Fruit fly (Drosophila melanogaster) whole organism, prepupa: ENCODE data around the gene CG13065.
A peak's percentile ranks its signal among the peaks of the same experiment; 100 is the strongest.

Experiments
- Blimp-1 ChIP-seq: fragments of 200-800 bp; sonication (Bioruptor generic); optimal IDR thresholded peaks from 3 replicates; lab custom pipeline; 2017; ENCODE audit warnings: missing biosample characterization, missing genetic modification characterization, mild to moderate bottlenecking, moderate library complexity, missing genetic modification reagents
- CG16779 ChIP-seq: fragments of 200-800 bp; sonication (Bioruptor generic); optimal IDR thresholded peaks from 3 replicates; lab custom pipeline; 2017; ENCODE audit warnings: missing biosample characterization, mild to moderate bottlenecking, missing genetic modification characterization
- CG3032 ChIP-seq: fragments of 200-800 bp; optimal IDR thresholded peaks from 2 replicates; lab custom pipeline; 2019; ENCODE audit warnings: missing biosample characterization, mild to moderate bottlenecking, missing genetic modification characterization, moderate library complexity
- CG31627 ChIP-seq: fragments of 200-800 bp; sonication (Bioruptor generic); optimal IDR thresholded peaks from 3 replicates; lab custom pipeline; 2016; ENCODE audit warnings: missing biosample characterization, missing genetic modification characterization
- CG34406 ChIP-seq: fragments of 200-800 bp; sonication (Bioruptor generic); optimal IDR thresholded peaks from 3 replicates; lab custom pipeline; 2016; ENCODE audit warnings: missing biosample characterization, missing genetic modification characterization
- CG6808 ChIP-seq: fragments of 200-800 bp; sonication (Bioruptor generic); optimal IDR thresholded peaks from 3 replicates; lab custom pipeline; 2017; ENCODE audit warnings: missing biosample characterization, missing genetic modification characterization, mild to moderate bottlenecking, moderate library complexity, missing genetic modification reagents
- CG8119 ChIP-seq: fragments of 200-800 bp; sonication (Bioruptor generic); IDR thresholded peaks from 3 replicates; pipeline ENCODE4 v1.3.6; 2022; ENCODE audit warnings: missing biosample characterization, missing genetic modification characterization
- Eip93F ChIP-seq: fragments of 200-800 bp; sonication (Bioruptor generic); optimal IDR thresholded peaks from 2 replicates; lab custom pipeline; 2016; ENCODE audit warnings: missing biosample characterization, mild to moderate bottlenecking, missing genetic modification characterization
- Gug ChIP-seq: fragments of 200-800 bp; sonication (Bioruptor generic); IDR thresholded peaks from 2 replicates; pipeline ENCODE4 v1.3.6; 2022; ENCODE audit warnings: missing biosample characterization, missing genetic modification characterization
- Met ChIP-seq: fragments of 200-800 bp; sonication (Bioruptor generic); optimal IDR thresholded peaks from 3 replicates; lab custom pipeline; 2016; ENCODE audit warnings: missing biosample characterization, missing genetic modification characterization
- Sox14 ChIP-seq: fragments of 200-800 bp; sonication (Bioruptor generic); optimal IDR thresholded peaks from 3 replicates; lab custom pipeline; 2016; ENCODE audit warnings: missing biosample characterization, missing genetic modification characterization
- achi ChIP-seq: fragments of 200-800 bp; sonication (Bioruptor generic); optimal IDR thresholded peaks from 3 replicates; lab custom pipeline; 2016; ENCODE audit warnings: missing biosample characterization, missing genetic modification characterization
- svp ChIP-seq: fragments of 200-800 bp; sonication (Bioruptor generic); peaks from one replicate; lab custom pipeline; 2016; ENCODE audit warnings: missing biosample characterization, missing genetic modification characterization

DNA sequence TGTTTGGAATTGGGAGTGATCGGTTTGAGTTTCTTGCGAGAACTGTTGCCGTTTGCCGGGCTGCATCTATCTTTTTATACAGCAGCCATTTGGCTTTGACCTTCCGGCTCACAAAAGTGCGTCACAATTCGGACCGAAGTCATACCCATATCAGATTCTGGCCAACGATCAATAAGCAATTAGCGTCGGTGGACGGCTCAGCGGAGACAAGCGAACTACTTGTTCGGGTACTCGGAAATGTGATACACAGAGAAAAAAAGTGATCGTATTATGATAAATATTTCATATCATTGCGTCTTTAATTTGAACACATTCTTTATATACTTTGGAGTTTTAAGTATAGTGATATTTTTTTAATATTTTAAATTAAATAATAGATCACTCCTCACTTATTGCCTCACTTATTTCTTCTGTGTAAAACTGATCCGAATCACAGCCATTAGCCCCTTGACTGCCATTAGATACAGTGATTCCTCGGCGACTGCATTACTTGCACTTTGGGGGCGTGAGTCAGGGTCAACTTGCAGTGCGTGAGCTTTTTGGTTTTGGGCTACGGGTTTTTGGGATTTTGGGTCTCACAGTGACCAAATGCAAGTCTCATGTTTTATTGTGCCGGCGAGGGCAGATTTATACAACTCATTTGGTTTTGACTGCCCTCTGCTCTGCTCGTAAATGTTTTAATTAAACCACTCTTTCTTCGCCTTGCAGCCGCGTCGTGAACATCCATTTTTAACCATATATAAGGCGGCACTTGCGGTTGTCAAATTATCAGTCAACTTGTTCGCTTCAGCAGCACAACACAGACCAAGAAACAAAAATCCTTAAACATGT lies 28.8 kb downstream of the CG13065 start, which contains the start of the genes CG13043 and CG13063:
- TF ChIP-seq svp (GFP tag; lab: Kevin White, UChicago) (peak; percentile 30), CG34406 (GFP tag; lab: Kevin White, UChicago) (no peak), CG3032 (tag; lab: Kevin White, UChicago) (no peak), achi (GFP tag; lab: Kevin White, UChicago) (no peak), Gug (GFP tag; lab: Robert Waterston, UW) (no peak), CG8119 (no peak), CG6808 (GFP tag; lab: Kevin White, UChicago) (no peak), Blimp-1 (GFP tag; lab: Kevin White, UChicago) (no peak), CG31627 (GFP tag; lab: Kevin White, UChicago) (no peak), Sox14 (no peak), CG16779 (no peak), Eip93F (GFP tag; lab: Kevin White, UChicago) (no peak), Met (GFP tag; lab: Kevin White, UChicago) (no peak)
